Worm (Caenorhabditis elegans) whole organism, L1 larva: ENCODE results near the gene vps-33.1.
A peak's percentile ranks its signal among the peaks of the same experiment; 100 is the strongest.

ENCODE experiments used
- C04F5.9 ChIP-seq: sonication (generic microtip); optimal IDR thresholded peaks from 2 replicates; lab custom pipeline; 2016; ENCODE audit warnings: missing genetic modification characterization, missing compliant biosample characterization
- C16A3.4 ChIP-seq: fragments of 150-350 bp; optimal IDR thresholded peaks from 2 replicates; lab custom pipeline; 2014; ENCODE audit warnings: missing biosample characterization, missing genetic modification characterization
- C34B4.2 ChIP-seq: sonication (generic microtip); optimal IDR thresholded peaks from 2 replicates; lab custom pipeline; 2017; ENCODE audit warnings: mild to moderate bottlenecking, missing genetic modification characterization, missing compliant biosample characterization
- aha-1 ChIP-seq: fragments of 150-350 bp; optimal IDR thresholded peaks from 2 replicates; lab custom pipeline; 2014; ENCODE audit warnings: missing biosample characterization, missing genetic modification characterization
- alr-1 ChIP-seq: fragments of 200-800 bp; sonication (Bioruptor generic); optimal IDR thresholded peaks from 2 replicates; lab custom pipeline; 2018; ENCODE audit warnings: borderline replicate concordance, mild to moderate bottlenecking, missing genetic modification characterization, missing compliant biosample characterization
- ceh-63 ChIP-seq: fragments of 200-800 bp; sonication (Bioruptor generic); optimal IDR thresholded peaks from 2 replicates; lab custom pipeline; 2018; ENCODE audit warnings: mild to moderate bottlenecking, missing genetic modification characterization, missing compliant biosample characterization
- ceh-8 ChIP-seq: fragments of 200-800 bp; sonication (Bioruptor generic); optimal IDR thresholded peaks from 2 replicates; lab custom pipeline; 2018; ENCODE audit warnings: mild to moderate bottlenecking, missing genetic modification characterization, moderate library complexity, missing compliant biosample characterization
- ceh-82 ChIP-seq, 3 experiments: fragments of 150-350 bp in 1 of 3; sonication (generic microtip) in 2 of 3; optimal IDR thresholded peaks; 2 replicates each; lab custom pipeline; 2014 to 2017; ENCODE audit warnings: missing biosample characterization in 3 of 3, missing genetic modification characterization in 3 of 3
- ceh-88 ChIP-seq: fragments of 200-800 bp; sonication (Bioruptor generic); IDR thresholded peaks from 2 replicates; pipeline ENCODE4 v1.3.6; 2022; ENCODE audit warnings: missing genetic modification characterization, missing compliant biosample characterization
- ceh-90 ChIP-seq: sonication (generic microtip); optimal IDR thresholded peaks from 2 replicates; lab custom pipeline; 2016; ENCODE audit warnings: missing genetic modification characterization, missing compliant biosample characterization
- ces-1 ChIP-seq: fragments of 150-350 bp; optimal IDR thresholded peaks from 2 replicates; lab custom pipeline; 2014; ENCODE audit warnings: missing biosample characterization, missing genetic modification reagents, missing genetic modification characterization
- dpl-1 ChIP-seq, 3 experiments: fragments of 150-350 bp in 2 of 3; sonication (generic microtip) in 1 of 3; optimal IDR thresholded peaks; 2 replicates each; lab custom pipeline; 2014 to 2017; ENCODE audit warnings: missing biosample characterization in 3 of 3, missing genetic modification characterization in 3 of 3, missing genetic modification reagents in 3 of 3
- efl-1 ChIP-seq, 4 experiments: fragments of 150-350 bp; optimal IDR thresholded peaks in 3 of 4; peaks in 1 of 4; 1 replicate in 1 of 4; 2 replicates in 3 of 4; lab custom pipeline; 2014; ENCODE audit warnings: missing biosample characterization in 2 of 4, missing genetic modification characterization in 2 of 4, missing genetic modification reagents in 2 of 4
- egl-13 ChIP-seq: sonication (generic microtip); optimal IDR thresholded peaks from 2 replicates; lab custom pipeline; 2016; ENCODE audit warnings: missing genotype, missing genetic modification reagents, missing genetic modification characterization, missing compliant biosample characterization
- elt-2 ChIP-seq: sonication (generic microtip); optimal IDR thresholded peaks from 2 replicates; lab custom pipeline; 2016; ENCODE audit warnings: missing genetic modification characterization, mild to moderate bottlenecking, inconsistent platforms, missing compliant biosample characterization, missing genetic modification reagents
- elt-3 ChIP-seq, 6 experiments: fragments of 150-350 bp in 1 of 6; sonication (generic microtip); optimal IDR thresholded peaks; 2 replicates each; lab custom pipeline; 2017 to 2018; ENCODE audit warnings: missing biosample characterization in 6 of 6, missing genetic modification characterization in 6 of 6, inconsistent platforms in 1 of 6
- grh-1 ChIP-seq: fragments of 200-800 bp; sonication (Bioruptor generic); IDR thresholded peaks from 2 replicates; pipeline ENCODE4 v1.3.6; 2022; ENCODE audit warnings: missing genetic modification reagents, missing genetic modification characterization, missing compliant biosample characterization
- hlh-17 ChIP-seq: fragments of 200-800 bp; sonication (Bioruptor generic); optimal IDR thresholded peaks from 2 replicates; lab custom pipeline; 2018; ENCODE audit warnings: missing genetic modification characterization, mild to moderate bottlenecking, missing compliant biosample characterization, moderate library complexity, borderline replicate concordance
- hlh-4 ChIP-seq: sonication (generic microtip); optimal IDR thresholded peaks from 2 replicates; lab custom pipeline; 2016; ENCODE audit warnings: mild to moderate bottlenecking, missing genetic modification characterization, missing compliant biosample characterization
- irx-1 ChIP-seq: sonication (generic microtip); optimal IDR thresholded peaks from 2 replicates; lab custom pipeline; 2016; ENCODE audit warnings: missing genetic modification characterization, missing compliant biosample characterization
- isw-1 ChIP-seq: fragments of 200-800 bp; sonication (Bioruptor generic); IDR thresholded peaks from 2 replicates; pipeline ENCODE4 v1.3.6; 2022; ENCODE audit warnings: missing genetic modification characterization, missing compliant biosample characterization
- jun-1 ChIP-seq: fragments of 150-350 bp; optimal IDR thresholded peaks from 2 replicates; lab custom pipeline; 2014; ENCODE audit warnings: missing biosample characterization, missing genetic modification reagents, missing genetic modification characterization
- lin-39 ChIP-seq: fragments of 150-350 bp; optimal IDR thresholded peaks from 2 replicates; lab custom pipeline; 2014; ENCODE audit warnings: missing biosample characterization, missing genetic modification reagents, missing genetic modification characterization
- lsy-2 ChIP-seq, 2 experiments: fragments of 150-350 bp; optimal IDR thresholded peaks; 2 replicates each; lab custom pipeline; 2014; ENCODE audit warnings: missing biosample characterization in 2 of 2, missing genetic modification characterization in 2 of 2
- mab-9 ChIP-seq: fragments of 200-800 bp; sonication (Bioruptor generic); IDR thresholded peaks from 2 replicates; pipeline ENCODE4 v1.3.6; 2022; ENCODE audit warnings: missing genetic modification reagents, missing genetic modification characterization, missing compliant biosample characterization
- mdl-1 ChIP-seq, 2 experiments: fragments of 150-350 bp; optimal IDR thresholded peaks; 2 replicates each; lab custom pipeline; 2014 to 2017; ENCODE audit warnings: missing biosample characterization in 2 of 2, missing genetic modification characterization in 2 of 2, inconsistent platforms in 1 of 2
- mep-1 ChIP-seq: fragments of 150-350 bp; optimal IDR thresholded peaks from 2 replicates; lab custom pipeline; 2014; ENCODE audit warnings: missing biosample characterization, missing genetic modification characterization
- nhr-12 ChIP-seq: sonication (generic microtip); optimal IDR thresholded peaks from 2 replicates; lab custom pipeline; 2017; ENCODE audit warnings: missing biosample characterization, missing genetic modification characterization
- nhr-19 ChIP-seq: fragments of 200-800 bp; sonication (Bioruptor generic); conservative IDR thresholded peaks from 2 replicates; pipeline ENCODE4 v1.3.6; 2022; ENCODE audit warnings: missing genetic modification characterization, missing compliant biosample characterization
- nhr-237 ChIP-seq: fragments of 150-350 bp; optimal IDR thresholded peaks from 2 replicates; lab custom pipeline; 2014; ENCODE audit warnings: missing biosample characterization, missing genetic modification characterization
- nhr-47 ChIP-seq: sonication (generic microtip); optimal IDR thresholded peaks from 2 replicates; lab custom pipeline; 2016; ENCODE audit warnings: mild to moderate bottlenecking, missing genetic modification characterization, moderate library complexity, missing compliant biosample characterization
- nhr-84 ChIP-seq: sonication (generic microtip); optimal IDR thresholded peaks from 2 replicates; lab custom pipeline; 2017; ENCODE audit warnings: missing biosample characterization, missing genetic modification characterization
- nhr-85 ChIP-seq: sonication (generic microtip); peaks from one replicate; lab custom pipeline; 2016; ENCODE audit warnings: missing genetic modification characterization, inconsistent platforms, missing compliant biosample characterization
- pag-3 ChIP-seq: sonication (generic microtip); optimal IDR thresholded peaks from 2 replicates; lab custom pipeline; 2017; ENCODE audit warnings: missing genetic modification characterization, mild to moderate bottlenecking, missing compliant biosample characterization, antibody characterized with exemption, borderline replicate concordance; ENCODE audit not compliant: insufficient read depth
- rnt-1 ChIP-seq: sonication (generic microtip); optimal IDR thresholded peaks from 2 replicates; lab custom pipeline; 2016; ENCODE audit warnings: mild to moderate bottlenecking, missing genetic modification characterization, moderate library complexity, missing compliant biosample characterization
- snpc-4 ChIP-seq: fragments of 150-350 bp; optimal IDR thresholded peaks from 2 replicates; lab custom pipeline; 2014; ENCODE audit warnings: missing biosample characterization, missing genetic modification characterization
- snu-23 ChIP-seq: sonication (generic microtip); optimal IDR thresholded peaks from 2 replicates; lab custom pipeline; 2016; ENCODE audit warnings: missing genetic modification characterization, missing compliant biosample characterization
- sox-4 ChIP-seq: sonication (generic microtip); optimal IDR thresholded peaks from 2 replicates; lab custom pipeline; 2016; ENCODE audit warnings: missing genetic modification characterization, missing compliant biosample characterization
- sup-37 ChIP-seq: fragments of 200-800 bp; sonication (Bioruptor generic); optimal IDR thresholded peaks from 2 replicates; lab custom pipeline; 2018; ENCODE audit warnings: mild to moderate bottlenecking, missing genetic modification characterization, missing compliant biosample characterization
- swsn-7 ChIP-seq: sonication (generic microtip); optimal IDR thresholded peaks from 2 replicates; lab custom pipeline; 2016; ENCODE audit warnings: missing genetic modification characterization, missing compliant biosample characterization
- tlp-1 ChIP-seq: fragments of 150-350 bp; optimal IDR thresholded peaks from 2 replicates; lab custom pipeline; 2014; ENCODE audit warnings: missing biosample characterization, missing genetic modification characterization
- unc-62 ChIP-seq: fragments of 150-350 bp; optimal IDR thresholded peaks from 2 replicates; lab custom pipeline; 2014; ENCODE audit warnings: missing biosample characterization, missing genetic modification reagents, missing genetic modification characterization
- vab-15 ChIP-seq: sonication (generic microtip); optimal IDR thresholded peaks from 2 replicates; lab custom pipeline; 2017; ENCODE audit warnings: missing genotype, mild to moderate bottlenecking, missing genetic modification characterization, missing compliant biosample characterization
- xbp-1 ChIP-seq: sonication (generic microtip); optimal IDR thresholded peaks from 2 replicates; lab custom pipeline; 2016; ENCODE audit warnings: missing genetic modification characterization, missing compliant biosample characterization
- zip-4 ChIP-seq: fragments of 200-800 bp; sonication (Bioruptor generic); optimal IDR thresholded peaks from 2 replicates; lab custom pipeline; 2018; ENCODE audit warnings: mild to moderate bottlenecking, missing genetic modification characterization, moderate library complexity, missing compliant biosample characterization
- ztf-11 ChIP-seq, 2 experiments: sonication (generic microtip); optimal IDR thresholded peaks; 2 replicates each; lab custom pipeline; 2016 to 2017; ENCODE audit warnings: missing genetic modification characterization in 2 of 2, missing biosample characterization in 1 of 2, missing compliant biosample characterization in 1 of 2
- ztf-4 ChIP-seq: fragments of 150-350 bp; optimal IDR thresholded peaks from 2 replicates; lab custom pipeline; 2014; ENCODE audit warnings: missing biosample characterization, missing genetic modification characterization

The vps-33.1 gene

DNA sequence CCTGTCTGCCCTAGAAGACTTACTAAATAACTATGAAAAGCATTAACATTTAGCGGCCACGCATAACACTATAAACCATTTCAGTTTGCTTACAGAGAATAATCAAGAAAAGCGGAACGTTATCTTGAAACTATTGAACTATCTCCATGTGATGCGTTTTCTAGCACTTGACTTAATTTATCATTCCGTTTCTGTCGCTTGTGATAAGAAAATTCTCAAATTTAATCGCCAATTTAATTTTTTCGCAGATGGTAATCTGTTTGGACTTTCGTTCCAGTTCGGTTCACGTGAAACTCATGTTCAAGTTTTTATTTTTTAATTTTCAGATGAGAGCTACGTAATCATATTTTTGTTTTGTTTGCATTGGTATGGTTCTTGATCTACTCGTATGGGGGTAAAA lies 43.8 kb upstream of the vps-33.1 start (continued):
- TF ChIP-seq mab-9 (no peak), nhr-237 (no peak), C34B4.2 (no peak), elt-2 (tag; lab: Kevin White, UChicago) (peak; percentile 92), ceh-88 (GFP tag; lab: Robert Waterston, UW) (no peak), sup-37 (GFP tag; lab: Kevin White, UChicago) (no peak), nhr-84 (tag; lab: Kevin White, UChicago) (no peak), jun-1 (peak; percentile 41), C16A3.4 (tag; lab: Kevin White, UChicago) (no peak), ceh-63 (GFP tag; lab: Kevin White, UChicago) (no peak), irx-1 (no peak), C04F5.9 (no peak), dpl-1 (GFP tag; optimal IDR thresholded peaks at IDR 0.05; lab: Kevin White, UChicago) (no peak), ceh-90 (tag; lab: Kevin White, UChicago) (no peak), snu-23 (GFP tag; lab: Kevin White, UChicago) (no peak), sox-4 (tag; lab: Kevin White, UChicago) (no peak)
- TF ChIP-seq, all 84 proteins: peak for 12

- TF ChIP-seq ces-1 (no peak), efl-1 (optimal IDR thresholded peaks at IDR 0.05; lab: Kevin White, UChicago) (no peak), efl-1 (GFP tag; optimal IDR thresholded peaks at IDR 0.05 in 1 of 2; lab: Kevin White, UChicago) (peak in 1 of 2 experiments; percentile 92)
These were observed 42.9 kb upstream of the vps-33.1 start for ce11 chrIII:8657676-8658366.

ce11 chrIII:8658367-8658761 lies 42.4 kb upstream of the vps-33.1 start:
- TF ChIP-seq ceh-82 (tag; optimal IDR thresholded peaks at IDR 0.05; lab: Kevin White, UChicago) (peak; percentile 24 to 56 (median 47)), lin-39 (tag; lab: Kevin White, UChicago) (peak; percentile 32), aha-1 (tag; lab: Kevin White, UChicago) (peak; percentile 34), lsy-2 (tag; optimal IDR thresholded peaks at IDR 0.05; lab: Kevin White, UChicago) (peak; percentile 80 to 90), zip-4 (no peak), elt-3 (tag; optimal IDR thresholded peaks at IDR 0.05; lab: Kevin White, UChicago) (peak in 5 of 6 experiments; percentile 63 to 95 (median 91)), ceh-8 (no peak), isw-1 (no peak), rnt-1 (peak; percentile 87), nhr-85 (tag; lab: Kevin White, UChicago) (peak; percentile 99), ceh-88 (GFP tag; lab: Robert Waterston, UW) (peak; percentile 34; the same call in 1 of the 2 replicates), snu-23 (GFP tag; lab: Kevin White, UChicago) (peak; percentile 98), snpc-4 (tag; lab: Kevin White, UChicago) (peak; percentile 76), nhr-47 (tag; lab: Kevin White, UChicago) (peak; percentile 87), egl-13 (tag; lab: Kevin White, UChicago) (peak; percentile 73), nhr-19 (GFP tag; lab: Robert Waterston, UW) (peak; percentile 93), alr-1 (tag; lab: Kevin White, UChicago) (no peak), ztf-4 (tag; lab: Kevin White, UChicago) (peak; percentile 89), mep-1 (peak; percentile 96), ceh-90 (tag; lab: Kevin White, UChicago) (no peak), hlh-4 (tag; lab: Kevin White, UChicago) (no peak), swsn-7 (tag; lab: Kevin White, UChicago) (peak; percentile 88), nhr-12 (tag; lab: Kevin White, UChicago) (no peak), unc-62 (GFP tag; lab: Kevin White, UChicago) (no peak), hlh-17 (GFP tag; lab: Kevin White, UChicago) (no peak), grh-1 (peak; percentile 74), tlp-1 (tag; lab: Kevin White, UChicago) (no peak), ztf-11 (tag; optimal IDR thresholded peaks at IDR 0.05; lab: Kevin White, UChicago) (no peak), pag-3 (tag; lab: Kevin White, UChicago) (peak; percentile 55), dpl-1 (GFP tag; optimal IDR thresholded peaks at IDR 0.05; lab: Kevin White, UChicago) (peak; percentile 38 to 68 (median 57)), xbp-1 (peak; percentile 88), vab-15 (tag; lab: Kevin White, UChicago) (peak; percentile 90), mdl-1 (tag; optimal IDR thresholded peaks at IDR 0.05; lab: Kevin White, UChicago) (peak in 1 of 2 experiments; percentile 95)
